Fruit fly (Drosophila melanogaster): Measurements from ENCODE around the gene CG9004.

Gene CG9004

DNA sequence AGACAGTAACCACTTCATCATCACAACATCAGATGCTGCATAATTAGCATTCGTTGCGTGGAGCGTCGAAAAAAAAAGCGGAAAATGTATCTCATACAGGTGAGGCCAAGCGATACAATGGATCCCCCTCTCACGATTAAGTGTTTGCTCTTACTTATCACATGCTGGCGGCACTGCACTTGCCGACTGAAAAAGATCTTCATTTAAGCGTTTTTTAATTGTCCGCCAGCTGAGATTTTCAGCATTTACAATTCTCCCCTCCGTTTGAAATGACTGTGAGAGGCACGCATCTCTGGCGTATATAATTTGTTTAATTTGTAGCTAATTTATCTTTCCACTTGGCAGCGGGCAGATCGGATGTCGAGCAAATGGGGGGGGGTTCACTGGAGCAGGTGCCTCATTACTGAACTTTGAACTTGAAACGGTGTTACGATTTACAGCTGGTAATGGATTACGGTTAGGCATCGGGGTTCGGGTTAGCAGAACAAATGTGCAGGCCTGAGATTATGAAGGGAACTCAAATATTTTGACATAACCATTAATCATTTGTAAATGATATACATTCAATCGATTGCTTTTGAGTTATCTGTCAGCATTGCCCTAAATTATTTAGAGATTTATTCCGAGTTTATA, 15.3 kb downstream of the CG9004 start, which contains the start of gene Mzt1:
TSS of gene Mzt1 (plus strand) at position 583 of the 633 bp plus-strand sequence.
- no peak for TF ChIP-seq ttk (optimal IDR thresholded peaks at IDR 0.05)
- TF ChIP-seq psq (optimal IDR thresholded peaks at IDR 0.05), result no peak
- no peak for TF ChIP-seq Myc (optimal IDR thresholded peaks at IDR 0.05)
- TF ChIP-seq Sin3A (optimal IDR thresholded peaks at IDR 0.05), result no peak
- TF ChIP-seq h (optimal IDR thresholded peaks at IDR 0.05), result no peak
- TF ChIP-seq insv (optimal IDR thresholded peaks at IDR 0.05), result no peak

DNA sequence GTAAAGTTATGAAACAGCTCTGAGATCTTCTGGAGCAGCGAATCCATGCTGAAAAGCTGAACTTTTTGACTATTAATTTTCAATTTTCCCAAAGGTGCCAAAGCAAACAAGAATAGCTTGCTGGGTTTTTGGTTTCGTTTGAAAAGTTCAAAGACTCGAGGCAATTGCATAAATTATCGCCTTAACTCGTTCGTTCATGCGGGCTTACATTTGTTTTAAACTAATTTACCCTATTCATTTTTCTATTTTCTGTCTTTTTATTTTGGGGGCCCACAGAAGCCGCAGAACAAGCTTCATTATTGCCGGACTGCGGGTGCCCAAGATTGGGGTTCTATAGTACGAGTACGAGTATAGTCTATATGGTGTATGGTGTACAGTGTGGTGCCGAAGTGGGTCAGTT, 17.4 kb downstream of the CG9004 start, which contains the start of the genes CG32298 and CG32299:
TSS of gene CG32298 (minus strand) at position 101 of the 400 bp plus-strand sequence.
TSS of gene CG32299 (minus strand) at position 101 of the 400 bp plus-strand sequence.
- no peak for TF ChIP-seq Myc (optimal IDR thresholded peaks at IDR 0.05)
- TF ChIP-seq h (optimal IDR thresholded peaks at IDR 0.05), result no peak
- no peak for TF ChIP-seq ttk (optimal IDR thresholded peaks at IDR 0.05)

DNA sequence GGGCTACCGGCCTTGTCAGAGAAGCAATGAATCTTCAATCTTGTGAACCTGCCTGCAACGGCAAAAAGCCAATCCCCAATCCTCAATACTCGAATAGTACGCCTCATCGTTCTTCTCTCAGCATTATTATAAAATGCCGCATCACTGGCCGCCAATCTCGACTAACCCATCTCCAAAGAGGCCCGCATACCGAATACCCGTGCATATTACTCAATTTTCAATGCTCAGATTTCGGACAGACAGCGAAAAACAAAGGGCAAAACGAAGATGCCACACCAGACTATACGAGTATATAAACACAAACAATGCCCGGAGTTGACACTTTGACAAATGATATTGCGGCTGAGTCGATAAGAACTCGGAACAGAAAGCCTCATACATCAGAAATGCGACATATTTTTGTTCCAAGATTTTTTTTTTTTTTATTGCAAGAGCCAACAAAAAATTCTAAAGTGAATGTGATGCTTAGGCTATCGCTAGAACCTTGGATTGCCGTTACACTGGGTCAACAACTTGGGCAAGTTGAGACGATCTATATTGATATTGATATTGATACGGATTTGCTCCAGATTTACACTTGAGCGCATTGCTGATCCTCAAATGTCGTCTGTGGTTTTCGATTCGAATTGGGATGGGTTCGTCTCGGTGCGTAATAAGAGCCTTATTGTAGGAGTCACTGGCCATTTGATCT, 19.4 kb downstream of the CG9004 start:
- TF ChIP-seq h (optimal IDR thresholded peaks at IDR 0.05) (no peak), psq (optimal IDR thresholded peaks at IDR 0.05) (no peak), Myc (optimal IDR thresholded peaks at IDR 0.05) (no peak), ttk (optimal IDR thresholded peaks at IDR 0.05) (no peak), insv (optimal IDR thresholded peaks at IDR 0.05) (no peak), Sin3A (optimal IDR thresholded peaks at IDR 0.05) (no peak)

DNA sequence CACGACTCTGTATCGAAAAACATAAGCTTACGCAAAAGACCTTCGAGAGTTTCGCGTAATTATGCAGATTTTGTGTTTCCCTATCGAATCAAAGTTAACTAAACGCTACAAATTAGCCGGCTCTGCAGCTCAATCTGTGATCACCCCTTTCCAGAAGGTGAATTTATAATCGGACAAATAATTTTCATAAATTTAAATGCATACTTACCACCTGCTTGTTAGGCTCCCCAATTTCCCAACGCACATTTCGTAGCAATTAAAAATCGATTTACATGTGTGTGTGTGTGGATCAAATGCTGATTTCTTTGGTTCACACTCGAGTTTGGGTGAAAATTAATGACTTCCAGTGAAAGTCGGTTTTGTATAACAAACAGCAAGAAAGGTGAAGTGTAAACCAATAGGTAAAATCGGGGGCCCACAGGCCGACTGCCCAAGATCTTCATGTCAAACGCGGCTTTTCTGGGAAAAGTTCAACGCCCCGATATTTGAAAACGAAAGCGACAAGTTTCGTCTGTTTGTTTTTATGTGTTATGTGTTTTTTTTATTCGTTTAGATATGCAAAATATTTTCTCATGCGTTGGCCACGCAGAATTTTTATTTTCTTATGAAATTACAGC, 24.2 kb downstream of the CG9004 start:
- TF ChIP-seq insv (optimal IDR thresholded peaks at IDR 0.05), result no peak
- TF ChIP-seq Sin3A (optimal IDR thresholded peaks at IDR 0.05), result no peak
- no peak for TF ChIP-seq psq (optimal IDR thresholded peaks at IDR 0.05)
- no peak for TF ChIP-seq ttk (optimal IDR thresholded peaks at IDR 0.05)
- TF ChIP-seq h (optimal IDR thresholded peaks at IDR 0.05), result no peak
- no peak for TF ChIP-seq Myc (optimal IDR thresholded peaks at IDR 0.05)

DNA sequence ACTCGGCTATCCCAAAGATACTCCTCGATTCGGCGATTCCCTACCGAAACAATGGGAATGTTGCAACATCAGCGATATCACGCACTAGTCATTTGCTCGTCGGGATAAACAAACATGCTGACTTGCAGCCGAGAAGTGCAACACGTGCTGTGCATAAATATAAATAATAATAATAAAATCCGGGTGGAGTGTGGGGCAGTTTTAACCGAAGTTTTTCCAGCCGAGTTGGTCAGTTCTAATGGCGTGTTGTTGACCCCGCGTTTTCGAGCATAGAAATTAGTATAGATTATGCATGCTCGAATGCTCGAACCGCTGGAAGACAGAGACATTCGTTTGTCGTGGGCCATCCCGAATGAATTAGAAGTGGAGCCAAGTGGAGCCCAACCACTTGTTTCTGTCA, 25.1 kb downstream of the CG9004 start:
- TF ChIP-seq insv (optimal IDR thresholded peaks at IDR 0.05), result no peak
- TF ChIP-seq h (optimal IDR thresholded peaks at IDR 0.05), result no peak
- TF ChIP-seq psq (optimal IDR thresholded peaks at IDR 0.05), result no peak
- TF ChIP-seq Sin3A (optimal IDR thresholded peaks at IDR 0.05), result no peak
- no peak for TF ChIP-seq Myc (optimal IDR thresholded peaks at IDR 0.05)
- TF ChIP-seq ttk (optimal IDR thresholded peaks at IDR 0.05), result no peak

DNA sequence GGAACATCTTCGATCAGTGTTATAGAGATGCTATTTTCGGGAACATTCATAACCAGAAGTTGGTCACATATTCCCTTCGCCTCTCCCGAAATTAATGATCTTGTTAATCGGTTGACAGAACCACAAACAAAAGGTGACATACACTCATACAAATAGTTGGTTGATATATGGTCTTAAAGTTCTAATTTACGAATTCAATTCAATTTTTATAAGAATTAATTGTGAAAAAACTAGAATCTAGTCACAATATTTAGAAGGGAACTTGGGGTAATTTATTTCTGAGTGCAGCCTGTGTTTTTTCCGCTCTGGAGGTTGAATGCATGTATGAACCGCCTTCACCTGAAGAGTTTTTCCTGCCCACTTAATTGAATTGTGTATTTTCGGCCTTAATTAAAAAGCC, 26.3 kb downstream of the CG9004 start:
- TF ChIP-seq psq (optimal IDR thresholded peaks at IDR 0.05) (no peak), h (optimal IDR thresholded peaks at IDR 0.05) (no peak), Sin3A (optimal IDR thresholded peaks at IDR 0.05) (no peak), Myc (optimal IDR thresholded peaks at IDR 0.05) (no peak), insv (optimal IDR thresholded peaks at IDR 0.05) (no peak), ttk (optimal IDR thresholded peaks at IDR 0.05) (no peak)

DNA sequence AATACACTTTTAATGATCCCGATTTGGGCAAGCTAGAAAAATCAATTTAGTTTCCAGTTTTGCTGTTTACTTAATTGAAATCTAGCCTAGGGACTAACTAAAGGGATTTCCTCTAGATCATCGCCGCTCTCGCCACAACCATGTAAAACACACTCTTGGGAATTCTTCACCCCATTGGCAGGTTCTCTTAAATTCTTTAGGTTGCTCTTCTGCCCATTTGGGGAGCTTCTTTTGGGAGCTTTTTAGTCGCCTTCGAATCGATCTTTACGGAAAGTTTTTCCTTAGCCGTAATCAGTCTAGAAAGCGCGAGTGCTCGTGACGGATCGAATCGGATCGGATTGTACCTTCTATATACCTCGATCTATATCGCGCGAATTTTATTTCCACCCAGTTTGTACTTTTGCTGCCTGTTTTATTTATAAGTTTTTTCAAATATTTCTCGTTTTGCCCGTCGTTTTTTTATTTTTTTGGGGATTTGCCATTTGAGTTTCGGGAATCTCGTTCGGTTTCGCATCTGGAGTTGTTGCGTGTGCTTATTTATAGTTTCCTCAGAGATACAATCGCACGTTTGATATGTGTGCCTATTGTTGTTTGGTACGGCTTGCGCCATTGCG, 26.8 kb downstream of the CG9004 start:
- TF ChIP-seq insv (optimal IDR thresholded peaks at IDR 0.05) (no peak), ttk (optimal IDR thresholded peaks at IDR 0.05) (no peak), psq (optimal IDR thresholded peaks at IDR 0.05) (no peak), h (optimal IDR thresholded peaks at IDR 0.05) (no peak), Myc (optimal IDR thresholded peaks at IDR 0.05) (no peak), Sin3A (optimal IDR thresholded peaks at IDR 0.05) (no peak)

DNA sequence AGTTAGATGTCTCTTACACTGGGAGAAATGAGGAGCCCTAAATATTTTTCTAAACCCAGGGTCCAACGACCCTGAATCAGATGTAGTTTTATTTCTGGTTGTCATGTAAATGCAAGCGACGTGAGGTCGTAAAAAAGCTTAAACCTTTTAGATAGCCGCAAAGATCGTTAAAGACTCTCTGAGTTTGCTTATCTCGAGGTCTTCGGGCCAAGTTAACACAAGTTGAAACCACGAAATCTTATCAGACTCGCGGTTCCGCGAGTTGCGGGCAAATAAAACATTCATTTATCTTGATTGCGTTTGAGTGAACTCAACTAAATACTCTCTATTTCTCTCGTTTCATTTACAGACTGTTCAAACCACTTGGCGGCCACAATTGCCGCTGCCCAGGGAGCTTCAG, 28.7 kb downstream of the CG9004 start:
- no peak for TF ChIP-seq Sin3A (optimal IDR thresholded peaks at IDR 0.05)
- TF ChIP-seq ttk (optimal IDR thresholded peaks at IDR 0.05), result no peak
- TF ChIP-seq insv (optimal IDR thresholded peaks at IDR 0.05), result no peak
- no peak for TF ChIP-seq h (optimal IDR thresholded peaks at IDR 0.05)
- TF ChIP-seq Myc (optimal IDR thresholded peaks at IDR 0.05), result no peak
- no peak for TF ChIP-seq psq (optimal IDR thresholded peaks at IDR 0.05)

DNA sequence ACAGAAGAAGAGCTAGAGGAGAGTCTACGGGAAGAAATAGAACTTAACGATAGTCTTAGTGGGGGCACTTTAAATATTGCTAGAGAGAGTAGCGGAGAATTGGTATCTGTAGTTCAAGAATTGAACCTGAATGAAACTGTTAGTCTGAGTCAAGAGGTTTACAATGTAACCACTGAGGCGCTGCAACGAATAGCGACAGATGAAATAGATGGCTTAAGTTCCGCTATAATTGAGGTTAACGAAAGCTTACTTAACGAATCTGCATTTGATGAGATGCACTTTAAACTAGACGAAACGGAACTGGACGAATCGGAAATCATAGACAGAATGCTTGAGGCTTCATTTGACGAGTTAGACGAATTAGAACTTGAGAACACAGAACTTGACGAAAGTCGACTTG, 33.7 kb downstream of the CG9004 start:
- TF ChIP-seq ttk (optimal IDR thresholded peaks at IDR 0.05) (no peak), Sin3A (optimal IDR thresholded peaks at IDR 0.05) (no peak), psq (optimal IDR thresholded peaks at IDR 0.05) (no peak), h (optimal IDR thresholded peaks at IDR 0.05) (no peak), Myc (optimal IDR thresholded peaks at IDR 0.05) (no peak), insv (optimal IDR thresholded peaks at IDR 0.05) (no peak)

DNA sequence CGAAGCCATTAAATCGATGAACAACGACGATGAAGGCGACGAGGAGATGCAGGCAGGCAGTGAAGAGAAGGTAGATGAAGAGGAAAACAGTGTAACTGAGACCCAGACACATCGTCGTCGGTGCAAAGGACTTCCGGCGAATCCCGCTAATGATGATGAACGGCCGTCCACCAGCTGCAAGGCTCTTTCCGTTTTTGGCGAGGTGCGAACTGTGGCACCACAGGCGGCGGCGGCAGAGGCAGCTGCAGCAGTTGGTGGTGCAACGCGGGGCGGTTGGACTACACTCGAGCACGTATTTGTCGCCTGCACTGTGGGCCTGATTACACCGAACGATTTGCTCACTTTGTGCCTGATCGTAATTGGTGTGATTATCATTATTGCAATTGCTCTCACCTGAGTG, 34.4 kb downstream of the CG9004 start:
- no peak for TF ChIP-seq ttk (optimal IDR thresholded peaks at IDR 0.05)

DNA sequence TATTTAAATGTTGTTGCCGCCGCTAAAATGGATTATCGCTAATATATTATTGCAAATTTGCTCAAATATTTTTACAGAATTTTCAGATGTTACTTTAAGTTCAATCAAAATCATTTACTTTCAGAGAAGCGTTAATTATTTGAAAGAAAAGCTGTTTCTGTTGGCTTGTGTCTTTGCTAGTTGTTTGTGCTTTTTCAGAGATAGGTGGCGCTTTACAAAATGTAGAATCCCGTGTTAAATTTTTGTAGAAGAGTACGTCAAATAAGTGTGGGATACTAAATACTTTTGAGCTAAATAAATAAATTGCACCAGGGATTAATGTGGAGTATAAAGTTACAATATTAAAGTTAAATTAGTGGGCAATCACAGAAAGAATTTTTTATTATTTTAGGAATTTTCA, 35.8 kb downstream of the CG9004 start:
- TF ChIP-seq insv (optimal IDR thresholded peaks at IDR 0.05), result no peak
- TF ChIP-seq ttk (optimal IDR thresholded peaks at IDR 0.05), result no peak
- TF ChIP-seq psq (optimal IDR thresholded peaks at IDR 0.05), result no peak
- no peak for TF ChIP-seq Myc (optimal IDR thresholded peaks at IDR 0.05)
- no peak for TF ChIP-seq Sin3A (optimal IDR thresholded peaks at IDR 0.05)
- TF ChIP-seq h (optimal IDR thresholded peaks at IDR 0.05), result no peak

DNA sequence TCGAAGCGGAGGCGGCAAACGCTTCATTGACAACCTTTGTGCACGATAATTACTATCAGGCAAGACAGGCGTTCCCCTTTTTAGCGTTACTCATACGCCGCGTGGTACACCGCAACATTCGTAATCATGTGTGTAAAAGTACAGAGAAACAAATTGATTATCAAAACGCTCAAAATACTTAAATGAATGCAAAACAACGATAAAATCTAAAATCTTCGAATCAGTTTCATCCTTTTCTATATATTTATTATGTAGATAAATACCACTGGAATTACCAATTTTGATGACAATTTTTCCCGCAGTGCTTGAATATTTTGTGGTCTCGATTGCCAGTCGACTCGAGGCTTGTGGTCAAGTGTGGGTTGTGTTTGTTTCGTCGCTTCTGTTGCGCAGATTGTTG, 37.3 kb downstream of the CG9004 start:
- no peak for TF ChIP-seq ttk (optimal IDR thresholded peaks at IDR 0.05)
- no peak for TF ChIP-seq h (optimal IDR thresholded peaks at IDR 0.05)
- TF ChIP-seq Myc (optimal IDR thresholded peaks at IDR 0.05), result no peak
- no peak for TF ChIP-seq Sin3A (optimal IDR thresholded peaks at IDR 0.05)
- TF ChIP-seq psq (optimal IDR thresholded peaks at IDR 0.05), result no peak
- no peak for TF ChIP-seq insv (optimal IDR thresholded peaks at IDR 0.05)
